ENCODE assay signal across 1 fruit fly cellular context in the genomic region with DNA sequence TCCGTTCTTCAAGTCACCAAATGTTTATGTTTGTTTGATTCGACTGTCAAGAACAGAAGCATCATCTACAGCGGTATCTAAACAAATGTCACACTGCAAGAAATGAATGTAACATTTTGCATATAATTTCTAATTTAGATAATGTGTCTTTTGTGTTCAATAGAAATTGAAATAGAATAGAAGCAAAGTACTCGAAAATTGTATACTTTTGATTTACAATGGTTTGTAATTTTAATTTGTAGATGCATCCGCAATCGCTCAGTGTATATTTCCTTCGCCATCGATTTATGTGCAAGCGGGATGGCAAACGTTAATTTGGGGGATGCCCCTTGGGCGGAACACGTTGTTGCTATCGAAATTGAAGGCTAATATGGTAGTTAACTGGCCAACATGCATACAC.
TF ChIP-seq lines count a peak whose summit lies in the region.

No protein-coding gene starts in this region.

TF ChIP-seq in whole organism, embryonic, 481 proteins besides CTCF, POLR2A, EP300 and RAD21 (continued from another document and continues in another):
- TF ChIP-seq bab2 (GFP tag; optimal IDR thresholded peaks at IDR 0.05; lab: Kevin White, UChicago) (peak; percentile 62), CG2120 (GFP tag; optimal IDR thresholded peaks at IDR 0.05; lab: Kevin White, UChicago) (peak; percentile 61), CG4854 (GFP tag; optimal IDR thresholded peaks at IDR 0.05; lab: Kevin White, UChicago) (peak; percentile 36), CG17829 (tag; optimal IDR thresholded peaks at IDR 0.05; lab: Kevin White, UChicago) (peak; percentile 72), Lpt (GFP tag; optimal IDR thresholded peaks at IDR 0.05; lab: Kevin White, UChicago) (no peak), unc-4 (GFP tag; IDR thresholded peaks at IDR 0.05; lab: Robert Waterston, UW; ENCODE audit: partially characterized antibody) (no peak), odd (GFP tag; optimal IDR thresholded peaks at IDR 0.05; lab: Kevin White, UChicago) (peak; percentile 35), Mes4 (GFP tag; optimal IDR thresholded peaks at IDR 0.05; lab: Kevin White, UChicago) (peak; percentile 12), CG9876 (GFP tag; optimal IDR thresholded peaks at IDR 0.05; lab: Kevin White, UChicago) (no peak), NC2β (GFP tag; optimal IDR thresholded peaks at IDR 0.05; lab: Kevin White, UChicago) (peak; percentile 43), lab (GFP tag; optimal IDR thresholded peaks at IDR 0.05; lab: Kevin White, UChicago) (peak; percentile 78), CG32532 (GFP tag; IDR thresholded peaks at IDR 0.05; lab: Robert Waterston, UW) (peak; percentile 68), CG7372 (GFP tag; IDR thresholded peaks at IDR 0.05; lab: Robert Waterston, UW) (no peak), Hand (GFP tag; optimal IDR thresholded peaks at IDR 0.05; lab: Kevin White, UChicago) (no peak), CG1603 (tag; optimal IDR thresholded peaks at IDR 0.05; lab: Kevin White, UChicago) (peak; percentile 80), Ets97D (GFP tag; optimal IDR thresholded peaks at IDR 0.05; lab: Kevin White, UChicago) (no peak), zf30C (GFP tag; optimal IDR thresholded peaks at IDR 0.05; lab: Kevin White, UChicago) (peak; percentile 46), CG13894 (tag; optimal IDR thresholded peaks at IDR 0.05; lab: Kevin White, UChicago) (peak; percentile 10), CG14667 (GFP tag; IDR thresholded peaks at IDR 0.05; lab: Robert Waterston, UW) (no peak), shn (GFP tag; optimal IDR thresholded peaks at IDR 0.05; lab: Kevin White, UChicago) (no peak), bowl (GFP tag; IDR thresholded peaks at IDR 0.05; lab: Robert Waterston, UW) (no peak), schlank (tag; optimal IDR thresholded peaks at IDR 0.05; lab: Kevin White, UChicago) (no peak), CG8478 (optimal IDR thresholded peaks at IDR 0.05; lab: Kevin White, UChicago) (no peak), fd64A (GFP tag; optimal IDR thresholded peaks at IDR 0.05; lab: Kevin White, UChicago) (peak; percentile 1), Gug (GFP tag; IDR thresholded peaks at IDR 0.05; lab: Robert Waterston, UW) (no peak), CG4707 (GFP tag; optimal IDR thresholded peaks at IDR 0.05; lab: Kevin White, UChicago) (peak; percentile 66), Eip74EF (GFP tag; optimal IDR thresholded peaks at IDR 0.05; lab: Kevin White, UChicago) (peak in 1 of 2 experiments; percentile 68), Gsc (GFP tag; IDR thresholded peaks at IDR 0.05; lab: Robert Waterston, UW) (no peak), Neu2 (GFP tag; optimal IDR thresholded peaks at IDR 0.05; lab: Kevin White, UChicago; ENCODE audit: borderline replicate concordance) (no peak), CG5245 (GFP tag; optimal IDR thresholded peaks at IDR 0.05; lab: Kevin White, UChicago) (peak; percentile 59), CG3847 (GFP tag; IDR thresholded peaks at IDR 0.05; lab: Robert Waterston, UW) (peak; percentile 34; the same call in 1 of the 2 replicates), CG14860 (GFP tag; IDR thresholded peaks at IDR 0.05; lab: Robert Waterston, UW; ENCODE audit: partially characterized antibody) (no peak), Fer1 (GFP tag; optimal IDR thresholded peaks at IDR 0.05; lab: Kevin White, UChicago) (peak; percentile 68), wek (GFP tag; optimal IDR thresholded peaks at IDR 0.05; lab: Kevin White, UChicago) (peak; percentile 10), crc (GFP tag; optimal IDR thresholded peaks at IDR 0.05; lab: Kevin White, UChicago) (peak; percentile 48), dmrt99B (tag; optimal IDR thresholded peaks at IDR 0.05; lab: Kevin White, UChicago) (peak; percentile 76), H15 (GFP tag; IDR thresholded peaks at IDR 0.05; lab: Robert Waterston, UW) (peak; percentile 72), seq (GFP tag; IDR thresholded peaks at IDR 0.05; lab: Robert Waterston, UW) (peak; percentile 59), scrt (GFP tag; optimal IDR thresholded peaks at IDR 0.05; lab: Kevin White, UChicago) (peak; percentile 33), B-H1 (GFP tag; IDR thresholded peaks at IDR 0.05; lab: Robert Waterston, UW) (peak; percentile 22; the same call in 1 of the 3 replicates), pnt (GFP tag; optimal IDR thresholded peaks at IDR 0.05; lab: Kevin White, UChicago) (peak; percentile 49), Aef1 (GFP tag; IDR thresholded peaks at IDR 0.05; lab: Robert Waterston, UW) (peak; percentile 55; the same call in 2 of the 3 replicates), Blimp-1 (GFP tag; optimal IDR thresholded peaks at IDR 0.05; lab: Kevin White, UChicago) (peak; percentile 74), amos (GFP tag; IDR thresholded peaks at IDR 0.05; lab: Robert Waterston, UW; ENCODE audit: partially characterized antibody) (no peak), repo (GFP tag; optimal IDR thresholded peaks at IDR 0.05; lab: Kevin White, UChicago) (no peak), CG13775 (GFP tag; optimal IDR thresholded peaks at IDR 0.05; lab: Kevin White, UChicago) (peak; percentile 35), Hr51 (GFP tag; optimal IDR thresholded peaks at IDR 0.05; lab: Kevin White, UChicago) (peak; percentile 2 to 65), Dp (GFP tag; optimal IDR thresholded peaks at IDR 0.05; lab: Kevin White, UChicago) (no peak), CG17186 (GFP tag; optimal IDR thresholded peaks at IDR 0.05; lab: Kevin White, UChicago) (no peak), Mad (GFP tag; optimal IDR thresholded peaks at IDR 0.05; lab: Kevin White, UChicago) (peak; percentile 12), pho (GFP tag; optimal IDR thresholded peaks at IDR 0.05; lab: Kevin White, UChicago) (peak; percentile 22), pan (optimal IDR thresholded peaks at IDR 0.05; lab: Kevin White, UChicago) (no peak), pan (GFP tag; optimal IDR thresholded peaks at IDR 0.05 in 1 of 2, IDR thresholded peaks at IDR 0.05 in 1 of 2) (peak in 1 of 2 experiments; percentile 73), z (GFP tag; IDR thresholded peaks at IDR 0.05; lab: Robert Waterston, UW) (no peak), CG7963 (GFP tag; IDR thresholded peaks at IDR 0.05; lab: Robert Waterston, UW; ENCODE audit: partially characterized antibody) (no peak), Myb (GFP tag; optimal IDR thresholded peaks at IDR 0.05; lab: Kevin White, UChicago) (no peak), CG12236 (GFP tag; optimal IDR thresholded peaks at IDR 0.05; lab: Kevin White, UChicago) (no peak), ken (GFP tag; IDR thresholded peaks at IDR 0.05; lab: Robert Waterston, UW) (peak; percentile 59; the same call in 2 of the 3 replicates), CG12299 (tag; optimal IDR thresholded peaks at IDR 0.05; lab: Kevin White, UChicago) (peak; percentile 30), Poxn (GFP tag; IDR thresholded peaks at IDR 0.05; lab: Robert Waterston, UW) (no peak), mam (GFP tag; optimal IDR thresholded peaks at IDR 0.05; lab: Kevin White, UChicago) (peak; percentile 48), CG32772 (GFP tag; IDR thresholded peaks at IDR 0.05; lab: Robert Waterston, UW) (peak; percentile 56), Dip2 (GFP tag; IDR thresholded peaks at IDR 0.05; lab: Robert Waterston, UW) (no peak), gcm2 (GFP tag; optimal IDR thresholded peaks at IDR 0.05; lab: Kevin White, UChicago) (no peak), gt (GFP tag; IDR thresholded peaks at IDR 0.05; lab: Robert Waterston, UW) (no peak), CG2712 (tag; optimal IDR thresholded peaks at IDR 0.05; lab: Kevin White, UChicago) (peak; percentile 75), CG15011 (GFP tag; optimal IDR thresholded peaks at IDR 0.05; lab: Kevin White, UChicago) (peak; percentile 13), CG4730 (GFP tag; IDR thresholded peaks at IDR 0.05; lab: Robert Waterston, UW) (peak; percentile 50; the same call in 1 of the 2 replicates), hb (GFP tag; IDR thresholded peaks at IDR 0.05; lab: Robert Waterston, UW; ENCODE audit: partially characterized antibody) (no peak), CG18764 (GFP tag; optimal IDR thresholded peaks at IDR 0.05; lab: Kevin White, UChicago) (peak; percentile 2), chif (GFP tag; optimal IDR thresholded peaks at IDR 0.05; lab: Kevin White, UChicago) (peak; percentile 51 to 60), ap (GFP tag; IDR thresholded peaks at IDR 0.05; lab: Robert Waterston, UW) (peak; percentile 21; the same call in 1 of the 2 replicates), CG31224 (GFP tag; IDR thresholded peaks at IDR 0.05; lab: Robert Waterston, UW) (0 out of 2 replicates have a peak, but pooled peaks have one; percentile 30), Ravus (GFP tag; IDR thresholded peaks at IDR 0.05; lab: Robert Waterston, UW) (peak; percentile 39), CG10979 (tag; optimal IDR thresholded peaks at IDR 0.05; lab: Kevin White, UChicago) (peak; percentile 71), D (optimal IDR thresholded peaks at IDR 0.05; lab: Kevin White, UChicago) (no peak), D (GFP tag; optimal IDR thresholded peaks at IDR 0.05; lab: Kevin White, UChicago) (peak; percentile 52), NK7.1 (GFP tag; optimal IDR thresholded peaks at IDR 0.05; lab: Kevin White, UChicago) (peak; percentile 7), CG9817 (tag; optimal IDR thresholded peaks at IDR 0.05; lab: Kevin White, UChicago) (peak; percentile 42), sd (tag; optimal IDR thresholded peaks at IDR 0.05; lab: Kevin White, UChicago) (peak; percentile 5), Chrac-16 (GFP tag; optimal IDR thresholded peaks at IDR 0.05; lab: Kevin White, UChicago) (peak; percentile 41), CG4360 (GFP tag; IDR thresholded peaks at IDR 0.05; lab: Robert Waterston, UW) (no peak), CHES-1-like (GFP tag; optimal IDR thresholded peaks at IDR 0.05; lab: Kevin White, UChicago) (no peak), CG15269 (tag; optimal IDR thresholded peaks at IDR 0.05; lab: Kevin White, UChicago) (peak; percentile 73), CG4328 (GFP tag; optimal IDR thresholded peaks at IDR 0.05; lab: Kevin White, UChicago) (peak; percentile 12), eyg (GFP tag; optimal IDR thresholded peaks at IDR 0.05; lab: Kevin White, UChicago) (peak; percentile 8), chn (GFP tag; optimal IDR thresholded peaks at IDR 0.05; lab: Kevin White, UChicago) (peak; percentile 40), trh (GFP tag; optimal IDR thresholded peaks at IDR 0.05; lab: Kevin White, UChicago) (peak; percentile 26), Elba2 (GFP tag; optimal IDR thresholded peaks at IDR 0.05; lab: Kevin White, UChicago) (no peak), CG15479 (GFP tag; optimal IDR thresholded peaks at IDR 0.05; lab: Kevin White, UChicago) (no peak), CG8359 (GFP tag; optimal IDR thresholded peaks at IDR 0.05; lab: Kevin White, UChicago; ENCODE audit: borderline replicate concordance) (peak; percentile 16), eve (GFP tag; optimal IDR thresholded peaks at IDR 0.05; lab: Kevin White, UChicago) (peak in 1 of 2 experiments; percentile 61), CG17361 (GFP tag; IDR thresholded peaks at IDR 0.05; lab: Robert Waterston, UW) (0 out of 3 replicates have a peak, but pooled peaks have one; percentile 32), Dek (tag; optimal IDR thresholded peaks at IDR 0.05; lab: Kevin White, UChicago) (peak; percentile 37), lilli (GFP tag; optimal IDR thresholded peaks at IDR 0.05; lab: Kevin White, UChicago) (peak; percentile 60), CG10565 (GFP tag; optimal IDR thresholded peaks at IDR 0.05; lab: Kevin White, UChicago) (no peak), CG10654 (GFP tag; optimal IDR thresholded peaks at IDR 0.05; lab: Kevin White, UChicago) (peak; percentile 34), CG10267 (tag; optimal IDR thresholded peaks at IDR 0.05; lab: Kevin White, UChicago) (peak; percentile 61), CG10147 (GFP tag; optimal IDR thresholded peaks at IDR 0.05; lab: Kevin White, UChicago) (peak; percentile 51), vnd (GFP tag; IDR thresholded peaks at IDR 0.05; lab: Robert Waterston, UW; ENCODE audit: partially characterized antibody) (no peak), p53 (GFP tag; optimal IDR thresholded peaks at IDR 0.05; lab: Kevin White, UChicago) (no peak), kay (GFP tag; optimal IDR thresholded peaks at IDR 0.05; lab: Kevin White, UChicago) (peak; percentile 9), CG14441 (GFP tag; IDR thresholded peaks at IDR 0.05; lab: Robert Waterston, UW) (peak; percentile 64), CG11456 (GFP tag; IDR thresholded peaks at IDR 0.05; lab: Robert Waterston, UW) (peak; percentile 66; the same call in 1 of the 3 replicates), CG11247 (GFP tag; IDR thresholded peaks at IDR 0.05; lab: Robert Waterston, UW) (peak; percentile 45; the same call in 1 of the 2 replicates), da (GFP tag; optimal IDR thresholded peaks at IDR 0.05; lab: Kevin White, UChicago) (no peak), Nf-YC (tag; optimal IDR thresholded peaks at IDR 0.05; lab: Kevin White, UChicago) (peak; percentile 5), CG30403 (GFP tag; optimal IDR thresholded peaks at IDR 0.05; lab: Kevin White, UChicago) (peak; percentile 63), fru (optimal IDR thresholded peaks at IDR 0.05; lab: Kevin White, UChicago) (no peak), CG18619 (GFP tag; optimal IDR thresholded peaks at IDR 0.05; lab: Kevin White, UChicago) (peak; percentile 7), Max (GFP tag; optimal IDR thresholded peaks at IDR 0.05; lab: Kevin White, UChicago) (no peak), bbx (GFP tag; IDR thresholded peaks at IDR 0.05; lab: Robert Waterston, UW; ENCODE audit: partially characterized antibody) (no peak), HLH54F (GFP tag; optimal IDR thresholded peaks at IDR 0.05; lab: Kevin White, UChicago) (peak; percentile 12), CG30020 (tag; optimal IDR thresholded peaks at IDR 0.05; lab: Kevin White, UChicago) (no peak), fu2 (GFP tag; optimal IDR thresholded peaks at IDR 0.05; lab: Kevin White, UChicago) (no peak), Hr78 (GFP tag; optimal IDR thresholded peaks at IDR 0.05; lab: Kevin White, UChicago) (peak in 1 of 2 experiments; percentile 4), en (GFP tag; optimal IDR thresholded peaks at IDR 0.05; lab: Kevin White, UChicago) (peak; percentile 53), CG3407 (GFP tag; optimal IDR thresholded peaks at IDR 0.05; lab: Kevin White, UChicago) (no peak), kah (GFP tag; optimal IDR thresholded peaks at IDR 0.05; lab: Kevin White, UChicago) (peak; percentile 30), luna (GFP tag; optimal IDR thresholded peaks at IDR 0.05; lab: Kevin White, UChicago) (no peak), fd3F (GFP tag; optimal IDR thresholded peaks at IDR 0.05; lab: Kevin White, UChicago) (peak; percentile 32), CG18011 (GFP tag; optimal IDR thresholded peaks at IDR 0.05; lab: Kevin White, UChicago) (no peak), disco-r (GFP tag; optimal IDR thresholded peaks at IDR 0.05; lab: Kevin White, UChicago) (no peak), croc (GFP tag; conservative IDR thresholded peaks at IDR 0.05; lab: Robert Waterston, UW) (no peak; the same call in 2 of the 3 replicates), CG10431 (GFP tag; optimal IDR thresholded peaks at IDR 0.05; lab: Kevin White, UChicago) (no peak)
